Worm (Caenorhabditis elegans): ENCODE data around the gene K10G4.5.

K10G4.5 gene

DNA sequence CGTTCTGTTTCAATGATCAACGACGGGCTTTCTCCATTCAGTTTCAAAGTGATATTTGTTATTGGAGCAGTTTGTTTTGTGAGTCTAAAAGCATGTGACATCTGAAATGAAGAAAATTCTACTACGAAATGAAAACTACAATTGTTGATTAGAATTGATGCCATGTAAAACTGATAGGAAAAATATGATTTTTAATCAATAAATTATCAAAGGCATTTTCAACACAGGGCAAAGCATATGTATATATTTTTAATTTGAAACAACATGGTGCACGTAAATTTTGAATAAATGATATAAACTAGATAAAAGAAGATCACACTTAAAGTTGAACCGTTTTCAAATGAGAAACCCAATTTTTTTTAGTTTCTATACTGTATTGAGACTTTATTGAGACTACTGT is at the start of gene K10G4.5:
TSS of gene K10G4.5 (minus strand) at position 101 of the 400 bp plus-strand sequence.
- TF ChIP-seq flh-1 (GFP tag; optimal IDR thresholded peaks at IDR 0.05) (no peak), nhr-28 (tag; optimal IDR thresholded peaks at IDR 0.05) (no peak), hlh-1 (tag; optimal IDR thresholded peaks at IDR 0.05) (no peak)

DNA sequence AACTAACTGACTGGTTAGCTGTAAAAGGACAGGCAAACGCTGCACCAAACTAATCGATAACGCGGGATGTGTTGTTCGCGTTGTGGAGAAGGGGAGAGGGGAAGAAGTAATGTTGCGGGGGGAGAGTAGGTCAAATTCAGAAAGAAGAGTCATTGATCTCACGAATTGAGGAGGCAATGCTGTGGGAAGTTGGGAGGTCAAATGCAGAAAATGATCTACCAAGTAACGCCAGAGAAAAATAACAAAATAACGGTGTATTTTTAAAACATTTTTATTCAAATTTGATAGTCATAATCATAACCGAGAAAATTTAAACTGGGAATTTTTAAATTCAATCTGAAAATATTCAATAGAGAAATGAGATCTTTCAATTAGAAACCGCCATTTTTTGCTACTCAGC is 48.8 kb upstream of the K10G4.5 start, which contains the start of gene lsy-27:
TSS of gene lsy-27 (minus strand) at position 101 of the 400 bp plus-strand sequence.
- TF ChIP-seq ham-2 (GFP tag; optimal IDR thresholded peaks at IDR 0.05) = no peak
- TF ChIP-seq hlh-1 (tag; optimal IDR thresholded peaks at IDR 0.05) = no peak
- no peak for TF ChIP-seq nhr-237 (tag; optimal IDR thresholded peaks at IDR 0.05)
- TF ChIP-seq elt-3 (tag; optimal IDR thresholded peaks at IDR 0.05) = no peak
- TF ChIP-seq nhr-12 (tag; optimal IDR thresholded peaks at IDR 0.05) = no peak
- no peak for TF ChIP-seq ztf-11 (tag; optimal IDR thresholded peaks at IDR 0.05)
- no peak for TF ChIP-seq ceh-39 (tag; optimal IDR thresholded peaks at IDR 0.05)
- no peak for TF ChIP-seq tbx-8 (GFP tag; optimal IDR thresholded peaks at IDR 0.05)
- TF ChIP-seq unc-39 (tag; optimal IDR thresholded peaks at IDR 0.05) = no peak
- TF ChIP-seq lsy-2 (tag; optimal IDR thresholded peaks at IDR 0.05) = no peak
- no peak for TF ChIP-seq pha-4 (tag; optimal IDR thresholded peaks at IDR 0.05)
- TF ChIP-seq mep-1 (tag; optimal IDR thresholded peaks at IDR 0.05) = no peak
- TF ChIP-seq ceh-43 (GFP tag; optimal IDR thresholded peaks at IDR 0.05) = no peak
- no peak for TF ChIP-seq unc-120 (tag; optimal IDR thresholded peaks at IDR 0.05; ENCODE audit: poor library complexity, severe bottlenecking)
- TF ChIP-seq nhr-76 (tag; optimal IDR thresholded peaks at IDR 0.05) = no peak
- TF ChIP-seq sptf-1 (tag; optimal IDR thresholded peaks at IDR 0.05) = no peak
- no peak for TF ChIP-seq flh-1 (GFP tag; optimal IDR thresholded peaks at IDR 0.05)

DNA sequence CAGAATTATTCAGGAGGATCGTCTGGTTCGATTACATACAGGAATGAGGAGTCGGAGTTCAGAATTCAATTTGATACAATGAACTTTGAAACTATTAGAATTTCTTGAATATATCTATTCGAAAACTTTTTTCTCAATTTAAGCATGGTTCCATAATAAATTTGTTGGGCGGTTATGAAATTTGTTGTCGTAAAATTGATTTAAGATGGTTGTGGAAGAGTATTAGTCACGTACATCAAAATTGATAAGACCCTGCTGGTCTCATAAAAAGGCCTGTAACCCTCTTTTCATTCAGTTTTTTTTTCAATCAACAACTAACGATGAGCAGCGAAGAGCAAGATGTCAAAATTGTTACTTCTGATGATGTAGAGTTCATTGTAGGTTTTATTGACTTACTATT is 46.3 kb upstream of the K10G4.5 start, which contains the start of gene skr-5:
TSS of gene skr-5 (plus strand) at position 301 of the 400 bp plus-strand sequence.
- TF ChIP-seq cnd-1 (tag; optimal IDR thresholded peaks at IDR 0.05) = no peak

DNA sequence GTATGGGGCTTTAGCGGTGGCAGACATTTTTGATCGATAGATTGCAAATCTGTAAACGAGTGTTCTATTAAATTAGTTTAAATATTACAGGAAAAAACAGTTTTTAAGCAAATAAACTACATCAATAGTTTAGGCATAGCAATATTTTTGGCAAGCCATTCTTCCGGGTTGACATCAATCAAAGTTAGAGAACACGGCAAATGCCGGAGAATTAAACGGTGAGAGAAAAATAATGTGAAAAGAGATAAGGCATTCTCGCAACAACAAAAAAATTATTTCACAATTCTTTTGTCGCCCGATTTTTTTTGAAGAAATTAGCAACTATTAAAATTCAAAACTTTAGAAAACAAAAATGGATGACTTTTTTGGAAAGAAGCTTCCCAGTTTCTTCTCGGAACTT is 43.6 kb upstream of the K10G4.5 start, which contains the start of the genes fbxa-188 and fbxa-189:
TSS of gene fbxa-188 (minus strand) at position 51 of the 400 bp plus-strand sequence.
TSS of gene fbxa-189 (plus strand) at position 339 of the 400 bp plus-strand sequence.
- TF ChIP-seq unc-62 (GFP tag; optimal IDR thresholded peaks at IDR 0.05) = no peak
- TF ChIP-seq ceh-83 (GFP tag; optimal IDR thresholded peaks at IDR 0.05) = no peak
- no peak for TF ChIP-seq unc-120 (tag; optimal IDR thresholded peaks at IDR 0.05; ENCODE audit: poor library complexity, severe bottlenecking)
- no peak for TF ChIP-seq elt-1 (tag; optimal IDR thresholded peaks at IDR 0.05; ENCODE audit: borderline replicate concordance, insufficient read depth)
- TF ChIP-seq ztf-11 (tag; optimal IDR thresholded peaks at IDR 0.05) = no peak
- TF ChIP-seq M03D4.4 (tag; optimal IDR thresholded peaks at IDR 0.05) = no peak
- no peak for TF ChIP-seq ceh-39 (tag; optimal IDR thresholded peaks at IDR 0.05)
- TF ChIP-seq hlh-1 (tag; optimal IDR thresholded peaks at IDR 0.05) = no peak
- TF ChIP-seq bed-3 (GFP tag; optimal IDR thresholded peaks at IDR 0.05) = no peak
- TF ChIP-seq pha-4 (tag; optimal IDR thresholded peaks at IDR 0.05) = no peak
- TF ChIP-seq unc-39 (tag; optimal IDR thresholded peaks at IDR 0.05) = no peak
- no peak for TF ChIP-seq mep-1 (tag; optimal IDR thresholded peaks at IDR 0.05)
- no peak for TF ChIP-seq nhr-237 (tag; optimal IDR thresholded peaks at IDR 0.05)
- no peak for TF ChIP-seq drap-1 (GFP tag; optimal IDR thresholded peaks at IDR 0.05)
- no peak for TF ChIP-seq nhr-28 (tag; optimal IDR thresholded peaks at IDR 0.05)
- no peak for TF ChIP-seq ceh-43 (GFP tag; optimal IDR thresholded peaks at IDR 0.05)
- no peak for TF ChIP-seq zip-8 (tag; optimal IDR thresholded peaks at IDR 0.05)
- no peak for TF ChIP-seq blmp-1 (tag; optimal IDR thresholded peaks at IDR 0.05)
- TF ChIP-seq ham-2 (GFP tag; optimal IDR thresholded peaks at IDR 0.05) = no peak

DNA sequence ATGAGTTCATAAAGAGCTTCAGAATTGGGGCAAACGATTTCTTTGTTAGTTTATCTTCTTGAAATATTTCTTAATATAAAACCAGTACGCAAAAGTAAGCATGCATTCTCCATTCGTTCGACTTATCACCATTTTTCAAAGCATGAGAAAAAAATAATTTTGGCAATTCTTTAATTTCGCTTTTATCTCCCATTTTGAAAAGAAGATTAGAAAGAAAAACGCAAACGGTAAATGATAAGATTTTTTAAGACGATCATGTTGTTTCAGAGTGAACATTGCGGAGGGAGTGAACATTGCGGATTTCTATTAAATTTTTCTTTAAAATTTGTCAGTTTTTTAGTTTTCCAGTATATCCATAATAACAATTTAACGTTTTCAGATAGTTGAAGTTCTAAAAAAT is 38.1 kb upstream of the K10G4.5 start:
- no peak for TF ChIP-seq M03D4.4 (tag; optimal IDR thresholded peaks at IDR 0.05)
- TF ChIP-seq lin-13 (tag; optimal IDR thresholded peaks at IDR 0.05) = no peak
- TF ChIP-seq blmp-1 (tag; optimal IDR thresholded peaks at IDR 0.05) = no peak
- no peak for TF ChIP-seq drap-1 (GFP tag; optimal IDR thresholded peaks at IDR 0.05)
- TF ChIP-seq ztf-11 (tag; optimal IDR thresholded peaks at IDR 0.05) = no peak
- TF ChIP-seq unc-120 (tag; optimal IDR thresholded peaks at IDR 0.05; ENCODE audit: poor library complexity, severe bottlenecking) = no peak
- no peak for TF ChIP-seq sem-2 (GFP tag; optimal IDR thresholded peaks at IDR 0.05)
- no peak for TF ChIP-seq lsy-2 (tag; optimal IDR thresholded peaks at IDR 0.05)
- TF ChIP-seq mep-1 (tag; optimal IDR thresholded peaks at IDR 0.05) = no peak
- TF ChIP-seq ces-1 (GFP tag; optimal IDR thresholded peaks at IDR 0.05) = no peak
- TF ChIP-seq ham-2 (GFP tag; optimal IDR thresholded peaks at IDR 0.05) = no peak
- no peak for TF ChIP-seq nhr-76 (tag; optimal IDR thresholded peaks at IDR 0.05)
- TF ChIP-seq mls-2 (tag; optimal IDR thresholded peaks at IDR 0.05) = no peak
